Worm (Caenorhabditis elegans): ENCODE data around the gene R04D3.2.

- TF ChIP-seq him-1 (tag; optimal IDR thresholded peaks at IDR 0.05) (no peak), dao-5 (tag; optimal IDR thresholded peaks at IDR 0.05) (no peak)
Measured at ce11 chrX:13317532-13317931, 31.1 kb upstream of the R04D3.2 start.
